Worm (Caenorhabditis elegans) whole organism, mixed stage, embryonic: ENCODE measurements around the gene sre-47.

Experiments
- elt-3 ChIP-seq: fragments of 150-350 bp; optimal IDR thresholded peaks from 2 replicates; lab custom pipeline; 2014; ENCODE audit warnings: missing biosample characterization, missing genetic modification characterization
- lin-13 ChIP-seq: fragments of 150-350 bp; optimal IDR thresholded peaks from 2 replicates; lab custom pipeline; 2014; ENCODE audit warnings: missing biosample characterization, missing genetic modification characterization
- nhr-28 ChIP-seq: fragments of 150-350 bp; optimal IDR thresholded peaks from 2 replicates; lab custom pipeline; 2014; ENCODE audit warnings: missing biosample characterization, missing genetic modification characterization

DNA sequence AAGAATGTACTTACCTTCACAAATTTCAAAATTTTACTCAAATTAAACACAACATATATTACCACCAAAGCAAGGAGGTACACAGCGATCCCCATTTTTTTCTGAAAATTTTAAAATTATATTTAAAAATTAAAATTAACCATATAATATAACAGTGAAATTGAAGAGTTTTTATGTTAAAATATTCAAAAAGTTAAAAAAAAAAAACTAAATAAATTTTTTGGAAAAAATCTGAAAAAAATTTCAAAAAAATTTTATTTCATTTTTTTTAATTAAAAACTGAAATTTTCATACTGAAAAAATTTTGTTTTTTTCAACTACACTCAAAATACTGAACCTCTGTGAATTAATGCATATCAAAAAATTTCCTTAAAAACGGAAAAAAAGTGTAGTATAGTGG is 32.4 kb upstream of the sre-47 start, which contains the start of gene cyp-37A1:
- no peak for TF ChIP-seq lin-13 (tag; lab: Kevin White, UChicago)
- TF ChIP-seq elt-3, result no peak
- TF ChIP-seq nhr-28, result no peak
